Worm (Caenorhabditis elegans): ENCODE data around the gene chc-1.

chc-1 gene

DNA sequence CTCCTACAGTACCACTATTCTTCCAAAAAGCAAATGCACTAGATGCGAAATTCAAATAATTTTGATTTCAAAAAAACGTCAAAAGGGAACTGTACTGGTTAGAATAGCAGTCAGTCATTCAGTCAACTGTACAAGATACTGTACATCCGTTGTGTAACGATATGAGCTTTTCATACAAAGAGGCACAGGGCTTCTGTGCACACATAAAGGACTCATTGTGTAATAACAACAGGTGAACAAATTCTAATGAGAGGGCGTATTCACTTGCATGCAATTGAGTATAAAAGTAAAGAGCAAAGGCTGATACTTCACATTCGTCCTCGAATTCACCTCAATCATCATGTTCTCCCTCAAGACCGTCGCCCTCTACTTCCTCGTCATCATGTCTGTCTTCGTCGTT, 6.2 kb upstream of the chc-1 start, which contains the start of gene dod-6:
TSS of gene dod-6 (plus strand) at position 301 of the 400 bp plus-strand sequence.
- TF ChIP-seq nhr-11 (tag; optimal IDR thresholded peaks at IDR 0.05), result no peak

DNA sequence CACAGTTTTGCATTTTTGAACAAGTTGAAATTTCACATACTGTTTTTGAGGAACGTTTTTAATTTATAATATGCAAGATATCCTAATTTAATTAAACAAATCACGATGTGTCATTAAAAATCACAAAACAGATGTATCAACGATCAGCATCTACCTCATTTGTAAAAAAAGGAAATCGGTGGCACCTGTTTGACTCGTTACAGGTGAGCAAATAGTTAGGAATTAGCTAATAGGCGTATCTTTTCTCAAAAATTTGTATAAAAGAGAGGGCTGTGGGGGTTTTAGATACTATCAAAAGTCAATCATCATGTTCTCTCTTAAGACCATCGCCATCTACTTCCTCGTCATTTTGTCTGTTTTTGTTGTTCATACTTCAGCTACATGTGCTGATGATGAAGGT, 4.6 kb upstream of the chc-1 start, which contains the start of gene T20G5.8:
TSS of gene T20G5.8 (plus strand) at position 301 of the 400 bp plus-strand sequence.
- no peak for TF ChIP-seq egl-27 (tag; optimal IDR thresholded peaks at IDR 0.05)
- TF ChIP-seq aly-2 (tag; optimal IDR thresholded peaks at IDR 0.05), result no peak
- no peak for TF ChIP-seq sma-9 (GFP tag; optimal IDR thresholded peaks at IDR 0.05)
- TF ChIP-seq sma-9 (tag; optimal IDR thresholded peaks at IDR 0.05), result no peak
- no peak for TF ChIP-seq mdl-1 (tag; optimal IDR thresholded peaks at IDR 0.05)
- TF ChIP-seq unc-62 (GFP tag; optimal IDR thresholded peaks at IDR 0.05), result no peak
- TF ChIP-seq skn-1 (tag; optimal IDR thresholded peaks at IDR 0.05), result no peak
- no peak for TF ChIP-seq R02D3.7 (tag; optimal IDR thresholded peaks at IDR 0.05)
- TF ChIP-seq nhr-21 (tag; optimal IDR thresholded peaks at IDR 0.05), result no peak
- no peak for TF ChIP-seq zag-1 (tag; optimal IDR thresholded peaks at IDR 0.05)
- no peak for TF ChIP-seq lsy-2 (tag; optimal IDR thresholded peaks at IDR 0.05)
- no peak for TF ChIP-seq nhr-237 (tag; optimal IDR thresholded peaks at IDR 0.05)
- TF ChIP-seq nhr-77 (tag; optimal IDR thresholded peaks at IDR 0.05), result no peak
- TF ChIP-seq mab-5 (tag; optimal IDR thresholded peaks at IDR 0.05), result no peak
- TF ChIP-seq lin-11 (tag; optimal IDR thresholded peaks at IDR 0.05), result no peak
- no peak for TF ChIP-seq ztf-1 (GFP tag; conservative IDR thresholded peaks at IDR 0.05)
- TF ChIP-seq peb-1 (tag; optimal IDR thresholded peaks at IDR 0.05), result no peak
- TF ChIP-seq nhr-129 (tag; optimal IDR thresholded peaks at IDR 0.05), result no peak

DNA sequence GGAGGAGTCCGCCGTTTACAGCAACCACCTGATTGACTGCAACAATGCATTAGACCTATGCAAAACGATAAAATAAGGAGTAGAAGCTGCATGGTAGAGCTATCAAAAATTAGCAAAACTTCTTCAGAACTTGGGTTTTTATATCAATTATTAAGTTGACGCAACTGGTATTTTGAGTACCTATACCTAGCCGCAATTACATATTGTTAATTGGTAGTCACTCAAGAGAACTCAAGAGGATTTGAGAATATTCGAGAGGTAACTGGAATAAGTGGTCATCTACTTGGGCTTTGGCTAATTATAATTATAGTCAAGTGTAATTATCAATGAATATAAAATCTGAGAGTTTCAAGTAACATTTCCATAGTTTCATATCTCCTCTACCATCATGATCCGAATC, 2.4 kb upstream of the chc-1 start, which contains the start of the genes T20G5.13 and T20G5.12:
TSS of gene T20G5.13 (minus strand) at position 101 of the 400 bp plus-strand sequence.
TSS of gene T20G5.12 (plus strand) at position 370 of the 400 bp plus-strand sequence.
- TF ChIP-seq ztf-1 (GFP tag; conservative IDR thresholded peaks at IDR 0.05) (no peak), nhr-237 (tag; optimal IDR thresholded peaks at IDR 0.05) (no peak), aly-2 (tag; optimal IDR thresholded peaks at IDR 0.05) (no peak), skn-1 (tag; optimal IDR thresholded peaks at IDR 0.05) (no peak), unc-55 (GFP tag; optimal IDR thresholded peaks at IDR 0.05) (no peak), ZK546.5 (tag; optimal IDR thresholded peaks at IDR 0.05) (no peak), peb-1 (tag; optimal IDR thresholded peaks at IDR 0.05) (no peak), sma-9 (GFP tag; optimal IDR thresholded peaks at IDR 0.05) (no peak), sma-9 (tag; optimal IDR thresholded peaks at IDR 0.05) (no peak), crh-2 (tag; optimal IDR thresholded peaks at IDR 0.05) (no peak), ztf-11 (tag; optimal IDR thresholded peaks at IDR 0.05) (no peak), sma-3 (GFP tag; optimal IDR thresholded peaks at IDR 0.05) (no peak), lin-11 (tag; optimal IDR thresholded peaks at IDR 0.05) (no peak), zag-1 (tag; optimal IDR thresholded peaks at IDR 0.05) (no peak)

DNA sequence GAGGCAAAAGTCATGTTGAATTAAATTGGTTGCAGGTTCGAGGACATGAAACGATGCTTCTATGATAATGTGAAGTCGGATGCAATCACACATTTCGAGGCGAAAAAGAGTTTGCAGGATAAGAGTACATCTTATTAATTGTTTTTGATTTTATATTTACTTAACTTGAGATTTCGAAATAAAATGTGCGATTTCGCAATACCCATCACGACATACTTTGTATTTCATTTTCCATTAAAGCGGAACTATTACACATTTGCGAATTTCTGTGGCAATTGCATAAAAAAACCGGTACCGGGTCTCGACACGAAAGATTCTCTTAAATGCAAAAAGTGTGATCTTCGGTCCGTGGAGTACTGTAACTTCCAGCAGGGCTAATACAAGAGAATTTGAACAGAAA, 1.2 kb upstream of the chc-1 start:
- TF ChIP-seq lsy-2 (tag; optimal IDR thresholded peaks at IDR 0.05) (no peak), ZK546.5 (tag; optimal IDR thresholded peaks at IDR 0.05) (no peak), skn-1 (tag; optimal IDR thresholded peaks at IDR 0.05) (no peak), mdl-1 (tag; optimal IDR thresholded peaks at IDR 0.05) (no peak), nhr-6 (tag; optimal IDR thresholded peaks at IDR 0.05) (no peak), C34F6.9 (tag; optimal IDR thresholded peaks at IDR 0.05) (no peak), peb-1 (tag; optimal IDR thresholded peaks at IDR 0.05) (no peak), nhr-237 (tag; optimal IDR thresholded peaks at IDR 0.05) (no peak), unc-55 (GFP tag; optimal IDR thresholded peaks at IDR 0.05) (no peak), nhr-12 (tag; optimal IDR thresholded peaks at IDR 0.05) (no peak)

DNA sequence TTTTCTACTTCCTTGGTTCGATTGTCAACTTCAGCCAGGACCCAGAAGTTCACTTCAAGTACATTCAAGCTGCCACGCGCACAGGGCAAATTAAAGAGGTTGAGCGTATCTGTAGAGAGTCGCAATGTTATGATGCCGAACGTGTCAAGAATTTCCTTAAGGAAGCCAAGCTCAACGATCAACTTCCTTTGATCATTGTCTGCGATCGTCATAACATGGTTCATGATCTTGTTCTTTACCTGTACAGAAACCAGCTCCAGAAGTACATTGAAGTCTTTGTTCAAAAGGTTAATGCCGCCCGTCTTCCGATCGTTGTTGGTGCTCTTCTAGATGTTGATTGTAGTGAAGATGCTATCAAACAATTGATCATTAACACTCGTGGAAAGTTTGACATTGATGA, 2.7 kb downstream of the chc-1 start:
- TF ChIP-seq nhr-25 (tag; optimal IDR thresholded peaks at IDR 0.05), result no peak
- no peak for TF ChIP-seq sem-4 (tag; optimal IDR thresholded peaks at IDR 0.05)
- no peak for TF ChIP-seq nhr-11 (tag; optimal IDR thresholded peaks at IDR 0.05)
- TF ChIP-seq unc-55 (GFP tag; optimal IDR thresholded peaks at IDR 0.05), result no peak
- no peak for TF ChIP-seq lsy-2 (tag; optimal IDR thresholded peaks at IDR 0.05)
- TF ChIP-seq nhr-237 (tag; optimal IDR thresholded peaks at IDR 0.05), result no peak
- TF ChIP-seq nhr-77 (tag; optimal IDR thresholded peaks at IDR 0.05), result no peak
- TF ChIP-seq unc-62 (GFP tag; optimal IDR thresholded peaks at IDR 0.05), result no peak
- no peak for TF ChIP-seq ZK546.5 (tag; optimal IDR thresholded peaks at IDR 0.05)
- TF ChIP-seq nhr-6 (tag; optimal IDR thresholded peaks at IDR 0.05), result no peak
- no peak for TF ChIP-seq lin-39 (tag; optimal IDR thresholded peaks at IDR 0.05)
- no peak for TF ChIP-seq snpc-4 (tag; optimal IDR thresholded peaks at IDR 0.05)
- TF ChIP-seq alr-1 (tag; optimal IDR thresholded peaks at IDR 0.05), result no peak
- no peak for TF ChIP-seq ztf-1 (GFP tag; conservative IDR thresholded peaks at IDR 0.05)
- no peak for TF ChIP-seq ztf-4 (tag; optimal IDR thresholded peaks at IDR 0.05)
- TF ChIP-seq ama-1 (optimal IDR thresholded peaks at IDR 0.05), result no peak
- no peak for TF ChIP-seq ceh-82 (tag; optimal IDR thresholded peaks at IDR 0.05)
